Worm (Caenorhabditis elegans): ENCODE data around the gene tag-314.

DNA sequence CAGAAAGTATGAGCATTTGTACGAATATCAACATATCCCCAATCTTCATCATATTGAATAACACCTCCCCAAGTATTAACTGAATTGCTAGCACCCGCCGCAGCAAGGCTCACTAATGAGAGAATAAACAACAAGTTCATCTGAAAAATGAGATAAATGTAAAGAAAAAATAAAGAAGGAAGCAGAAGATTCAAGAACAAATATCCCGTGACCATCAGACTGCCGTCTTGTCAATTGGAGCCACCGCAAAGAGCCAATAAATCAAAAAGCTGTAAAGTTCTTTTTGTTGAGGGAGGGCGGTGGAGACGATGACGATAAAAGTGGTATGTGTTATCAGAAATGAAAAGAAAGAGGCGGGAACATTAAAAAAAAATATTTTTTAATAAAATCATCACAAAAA is 25.0 kb upstream of the tag-314 start, which contains the start of gene Y32F6A.5:
- TF ChIP-seq snpc-4 (tag; optimal IDR thresholded peaks at IDR 0.05), result no peak
- TF ChIP-seq lsy-2 (tag; optimal IDR thresholded peaks at IDR 0.05), result no peak
- no peak for TF ChIP-seq ztf-11 (tag; optimal IDR thresholded peaks at IDR 0.05)
- no peak for TF ChIP-seq tbx-8 (GFP tag; optimal IDR thresholded peaks at IDR 0.05)
- no peak for TF ChIP-seq unc-120 (tag; optimal IDR thresholded peaks at IDR 0.05; ENCODE audit: poor library complexity, severe bottlenecking)
- no peak for TF ChIP-seq lin-13 (tag; optimal IDR thresholded peaks at IDR 0.05)
- no peak for TF ChIP-seq ces-1 (GFP tag; optimal IDR thresholded peaks at IDR 0.05)
- no peak for TF ChIP-seq mls-2 (tag; optimal IDR thresholded peaks at IDR 0.05)
- TF ChIP-seq elt-1 (tag; optimal IDR thresholded peaks at IDR 0.05; ENCODE audit: borderline replicate concordance, insufficient read depth), result no peak
- no peak for TF ChIP-seq nhr-28 (tag; optimal IDR thresholded peaks at IDR 0.05)
- TF ChIP-seq unc-62 (GFP tag; optimal IDR thresholded peaks at IDR 0.05), result no peak
- TF ChIP-seq mab-5 (tag; optimal IDR thresholded peaks at IDR 0.05), result no peak

Measured in whole organism, mixed stage, embryonic.